Fruit fly (Drosophila melanogaster): ENCODE measurements around the gene crp.
A peak's percentile ranks its signal among the peaks of the same experiment; 100 is the strongest.

Gene crp

dm6 chr2L:16324833-16325232 lies 37.3 kb upstream of the crp start (continued):
- TF ChIP-seq chinmo (GFP tag; IDR thresholded peaks at IDR 0.05; ENCODE audit: partially characterized antibody), result peak; percentile 65; the same call in 3 of the 4 replicates
- TF ChIP-seq CG14014 (GFP tag; IDR thresholded peaks at IDR 0.05), result no peak
- peak; percentile 11 for TF ChIP-seq phol (tag; optimal IDR thresholded peaks at IDR 0.05)
- TF ChIP-seq run (tag; optimal IDR thresholded peaks at IDR 0.05), result no peak
- TF ChIP-seq Adf1 (GFP tag; IDR thresholded peaks at IDR 0.05), result peak; percentile 53
- TF ChIP-seq vvl (GFP tag; IDR thresholded peaks at IDR 0.05), result peak; percentile 24; the same call in 1 of the 2 replicates
- peak; percentile 23 for TF ChIP-seq lab (GFP tag; optimal IDR thresholded peaks at IDR 0.05)
- TF ChIP-seq lbe (GFP tag; optimal IDR thresholded peaks at IDR 0.05), result peak; percentile 59
- TF ChIP-seq CoRest (tag; optimal IDR thresholded peaks at IDR 0.05), result no peak
- peak; percentile 33 for TF ChIP-seq YL-1 (GFP tag; optimal IDR thresholded peaks at IDR 0.05)
- TF ChIP-seq CG4328 (GFP tag; optimal IDR thresholded peaks at IDR 0.05), result no peak
- TF ChIP-seq CG32767 (GFP tag; IDR thresholded peaks at IDR 0.05), result 0 out of 2 replicates have a peak, but pooled peaks have one; percentile 30
- TF ChIP-seq CG10267 (tag; optimal IDR thresholded peaks at IDR 0.05), result peak; percentile 83
- peak; percentile 25 for TF ChIP-seq Dp (GFP tag; optimal IDR thresholded peaks at IDR 0.05)
- TF ChIP-seq CG4617 (GFP tag; optimal IDR thresholded peaks at IDR 0.05; ENCODE audit: borderline replicate concordance), result no peak
- TF ChIP-seq HmgD (GFP tag; optimal IDR thresholded peaks at IDR 0.05), result no peak
- peak; percentile 24 for TF ChIP-seq Deaf1 (tag; optimal IDR thresholded peaks at IDR 0.05)
- peak; percentile 10 for TF ChIP-seq Blimp-1 (GFP tag; optimal IDR thresholded peaks at IDR 0.05)
- TF ChIP-seq oc (tag; optimal IDR thresholded peaks at IDR 0.05), result peak; percentile 19
- TF ChIP-seq chm (GFP tag; IDR thresholded peaks at IDR 0.05), result peak; percentile 43; the same call in 1 of the 2 replicates
- TF ChIP-seq rib (GFP tag; IDR thresholded peaks at IDR 0.05), result no peak

dm6 chr2L:16323544-16323943 lies 36.0 kb upstream of the crp start:
- TF ChIP-seq CG2199 (GFP tag; IDR thresholded peaks at IDR 0.05) (peak; percentile 58; the same call in 2 of the 3 replicates), pros (GFP tag; optimal IDR thresholded peaks at IDR 0.05) (peak; percentile 73), twi (tag; optimal IDR thresholded peaks at IDR 0.05) (peak; percentile 69), Neu2 (GFP tag; optimal IDR thresholded peaks at IDR 0.05; ENCODE audit: borderline replicate concordance) (peak; percentile 89), otp (GFP tag; IDR thresholded peaks at IDR 0.05) (no peak), kni (GFP tag; optimal IDR thresholded peaks at IDR 0.05) (peak; percentile 66), tll (GFP tag; optimal IDR thresholded peaks at IDR 0.05) (peak in 1 of 2 experiments; percentile 86), Med (GFP tag) (peak; percentile 38), MESR4 (GFP tag; optimal IDR thresholded peaks at IDR 0.05) (no peak), CG15269 (tag; optimal IDR thresholded peaks at IDR 0.05) (no peak), sd (tag; optimal IDR thresholded peaks at IDR 0.05) (peak; percentile 40), CG17829 (tag; optimal IDR thresholded peaks at IDR 0.05) (peak; percentile 17)

- TF ChIP-seq CG4730 (GFP tag; IDR thresholded peaks at IDR 0.05) (no peak), esg (GFP tag; conservative IDR thresholded peaks at IDR 0.05) (no peak), sd (tag; optimal IDR thresholded peaks at IDR 0.05) (peak; percentile 79), sr (GFP tag; IDR thresholded peaks at IDR 0.05) (0 out of 3 replicates have a peak, but pooled peaks have one; percentile 35), Med (GFP tag) (peak; percentile 10), onecut (GFP tag; IDR thresholded peaks at IDR 0.05) (peak; percentile 63), rib (GFP tag; IDR thresholded peaks at IDR 0.05) (peak; percentile 65), Pdp1 (GFP tag; optimal IDR thresholded peaks at IDR 0.05) (peak in 1 of 2 experiments; percentile 85), E2f2 (GFP tag; IDR thresholded peaks at IDR 0.05) (no peak), CG10543 (GFP tag; optimal IDR thresholded peaks at IDR 0.05) (peak; percentile 59)
Measured at dm6 chr2L:16321872-16322631, 34.5 kb upstream of the crp start.

Measured in whole organism, embryonic.